Fruit fly (Drosophila melanogaster) whole organism, embryonic: Measurements from ENCODE around the gene MED28.

Source experiments
- Antp ChIP-seq: fragments of 200-800 bp; sonication (Bioruptor generic); optimal IDR thresholded peaks from 3 replicates; lab custom pipeline; 2016; ENCODE audit warnings: missing biosample characterization, missing genetic modification characterization
- CG10462 ChIP-seq: fragments of 200-800 bp; sonication (Bioruptor generic); optimal IDR thresholded peaks from 2 replicates; lab custom pipeline; 2016; ENCODE audit warnings: missing biosample characterization, missing genetic modification characterization
- CG11398 ChIP-seq: fragments of 200-800 bp; sonication (Bioruptor generic); optimal IDR thresholded peaks from 2 replicates; lab custom pipeline; 2016; ENCODE audit warnings: missing biosample characterization, missing genetic modification characterization
- CG12155 ChIP-seq: fragments of 200-800 bp; sonication (Bioruptor generic); optimal IDR thresholded peaks from 3 replicates; lab custom pipeline; 2016; ENCODE audit warnings: missing biosample characterization, missing genetic modification characterization
- CG12391 ChIP-seq: fragments of 200-800 bp; sonication (Bioruptor generic); optimal IDR thresholded peaks from 3 replicates; lab custom pipeline; 2018; ENCODE audit warnings: missing biosample characterization, mild to moderate bottlenecking, missing genetic modification characterization, moderate library complexity
- CG14014 ChIP-seq: fragments of 200-800 bp; sonication (Bioruptor generic); IDR thresholded peaks from 2 replicates; pipeline ENCODE4 v1.3.6; 2022; ENCODE audit warnings: missing biosample characterization, missing genetic modification characterization
- CG14667 ChIP-seq: fragments of 200-800 bp; sonication (Bioruptor generic); IDR thresholded peaks from 2 replicates; pipeline ENCODE4 v1.3.6; 2022; ENCODE audit warnings: missing biosample characterization, missing genetic modification characterization
- CG15514 ChIP-seq: fragments of 200-800 bp; sonication (Bioruptor generic); optimal IDR thresholded peaks from 3 replicates; lab custom pipeline; 2017; ENCODE audit warnings: missing biosample characterization, missing genetic modification characterization, mild to moderate bottlenecking, moderate library complexity, missing genetic modification reagents
- CG1647 ChIP-seq: fragments of 200-800 bp; sonication (Bioruptor generic); optimal IDR thresholded peaks from 3 replicates; lab custom pipeline; 2016; ENCODE audit warnings: missing biosample characterization, missing genetic modification characterization
- CG17829 ChIP-seq: fragments of 200-800 bp; optimal IDR thresholded peaks from 2 replicates; lab custom pipeline; 2019; ENCODE audit warnings: missing biosample characterization, mild to moderate bottlenecking, missing genetic modification characterization, moderate library complexity
- CG18262 ChIP-seq: fragments of 200-800 bp; optimal IDR thresholded peaks from 3 replicates; lab custom pipeline; 2019; ENCODE audit warnings: missing biosample characterization, mild to moderate bottlenecking, missing genetic modification characterization, moderate library complexity
- CG18476 ChIP-seq: fragments of 200-800 bp; sonication (Bioruptor generic); optimal IDR thresholded peaks from 2 replicates; lab custom pipeline; 2016; ENCODE audit warnings: missing biosample characterization, mild to moderate bottlenecking, missing genetic modification characterization
- CG2875 ChIP-seq: fragments of 200-800 bp; sonication (Bioruptor generic); optimal IDR thresholded peaks from 2 replicates; lab custom pipeline; 2017; ENCODE audit warnings: missing biosample characterization, mild to moderate bottlenecking, missing genetic modification characterization, missing genetic modification reagents
- CG3065 ChIP-seq: fragments of 200-800 bp; sonication (Bioruptor generic); optimal IDR thresholded peaks from 2 replicates; lab custom pipeline; 2016; ENCODE audit warnings: missing biosample characterization, missing genetic modification characterization
- CG33213 ChIP-seq: fragments of 200-800 bp; sonication (Bioruptor generic); optimal IDR thresholded peaks from 3 replicates; lab custom pipeline; 2016; ENCODE audit warnings: missing biosample characterization, missing genetic modification characterization
- CG4617 ChIP-seq: fragments of 200-800 bp; sonication (Bioruptor generic); optimal IDR thresholded peaks from 3 replicates; lab custom pipeline; 2016; ENCODE audit warnings: missing biosample characterization, missing genetic modification characterization, borderline replicate concordance
- CG6791 ChIP-seq: fragments of 200-800 bp; sonication (Bioruptor generic); IDR thresholded peaks from 3 replicates; pipeline ENCODE4 v1.3.6; 2022; ENCODE audit warnings: missing biosample characterization, missing genetic modification characterization; ENCODE audit not compliant: partially characterized antibody
- CG6813 ChIP-seq: fragments of 200-800 bp; sonication (Bioruptor generic); optimal IDR thresholded peaks from 2 replicates; lab custom pipeline; 2017; ENCODE audit warnings: missing biosample characterization, missing genetic modification characterization, mild to moderate bottlenecking, moderate library complexity, missing genetic modification reagents
- CG8765 ChIP-seq: fragments of 200-800 bp; sonication (Bioruptor generic); IDR thresholded peaks from 2 replicates; pipeline ENCODE4 v1.3.6; 2022; ENCODE audit warnings: missing biosample characterization, missing genetic modification characterization
- CG9609 ChIP-seq: fragments of 200-800 bp; sonication (Bioruptor generic); optimal IDR thresholded peaks from 3 replicates; lab custom pipeline; 2016; ENCODE audit warnings: missing biosample characterization, missing genetic modification characterization
- CkIIα-i1 ChIP-seq: fragments of 200-800 bp; sonication (Bioruptor generic); IDR thresholded peaks from 2 replicates; pipeline ENCODE4 v1.3.6; 2022; ENCODE audit warnings: missing biosample characterization, missing genetic modification characterization
- D ChIP-seq, 2 experiments: fragments of 200-800 bp in 1 of 2; fragments of >200 bp in 1 of 2; sonication (Bioruptor generic) in 1 of 2; optimal IDR thresholded peaks; 2 replicates in 1 of 2; 3 replicates in 1 of 2; lab custom pipeline; 2017; ENCODE audit warnings: mild to moderate bottlenecking in 1 of 2, missing biosample characterization in 1 of 2, missing genetic modification characterization in 1 of 2, missing genetic modification reagents in 1 of 2
- Dfd ChIP-seq, 2 experiments: fragments of >200 bp; optimal IDR thresholded peaks; 2 replicates each; lab custom pipeline; 2017; ENCODE audit warnings: missing biosample characterization in 2 of 2, missing genetic modification characterization in 2 of 2
- Dref ChIP-seq: fragments of 200-800 bp; sonication (Bioruptor generic); IDR thresholded peaks from 2 replicates; pipeline ENCODE4 v1.3.6; 2022; ENCODE audit warnings: missing biosample characterization, missing genetic modification characterization
- ERR ChIP-seq: fragments of 200-800 bp; sonication (Bioruptor generic); optimal IDR thresholded peaks from 2 replicates; lab custom pipeline; 2016; ENCODE audit warnings: missing biosample characterization, missing genetic modification characterization
- H2.0 ChIP-seq: fragments of 200-800 bp; sonication (Bioruptor generic); IDR thresholded peaks from 2 replicates; pipeline ENCODE4 v1.3.6; 2022; ENCODE audit warnings: missing biosample characterization, missing genetic modification characterization
- HLH3B ChIP-seq: fragments of 200-800 bp; sonication (Bioruptor generic); IDR thresholded peaks from 2 replicates; pipeline ENCODE4 v1.3.6; 2022; ENCODE audit warnings: missing biosample characterization, missing genetic modification characterization
- HmgD ChIP-seq: fragments of 200-800 bp; sonication (Bioruptor generic); optimal IDR thresholded peaks from 3 replicates; lab custom pipeline; 2016; ENCODE audit warnings: missing biosample characterization, missing genetic modification characterization
- NC2α ChIP-seq: fragments of 200-800 bp; sonication (Bioruptor generic); optimal IDR thresholded peaks from 2 replicates; lab custom pipeline; 2016; ENCODE audit warnings: missing biosample characterization, missing genetic modification characterization
- Sin3A ChIP-seq: fragments of >200 bp; optimal IDR thresholded peaks from 2 replicates; lab custom pipeline; 2018
- Vsx1 ChIP-seq: fragments of 200-800 bp; sonication (Bioruptor generic); optimal IDR thresholded peaks from 2 replicates; lab custom pipeline; 2017; ENCODE audit warnings: missing biosample characterization, mild to moderate bottlenecking, missing genetic modification characterization, missing genetic modification reagents
- Xbp1 ChIP-seq: fragments of 200-800 bp; sonication (Bioruptor generic); optimal IDR thresholded peaks from 3 replicates; lab custom pipeline; 2016; ENCODE audit warnings: missing biosample characterization, mild to moderate bottlenecking, missing genetic modification characterization
- al ChIP-seq: fragments of 200-800 bp; sonication (Bioruptor generic); IDR thresholded peaks from 2 replicates; pipeline ENCODE4 v1.3.6; 2022; ENCODE audit warnings: missing biosample characterization, missing genetic modification characterization
- ase ChIP-seq: fragments of 200-800 bp; sonication (Bioruptor generic); IDR thresholded peaks from 3 replicates; pipeline ENCODE4 v1.3.6; 2022; ENCODE audit warnings: missing biosample characterization, missing genetic modification characterization
- ash1 ChIP-seq: fragments of 200-800 bp; sonication (Bioruptor generic); optimal IDR thresholded peaks from 2 replicates; lab custom pipeline; 2018; ENCODE audit warnings: missing biosample characterization, mild to moderate bottlenecking, missing genetic modification characterization
- ci ChIP-seq: fragments of 200-800 bp; sonication (Bioruptor generic); IDR thresholded peaks from 3 replicates; pipeline ENCODE4 v1.3.6; 2022; ENCODE audit warnings: missing biosample characterization, missing genetic modification characterization
- dysf ChIP-seq: fragments of 200-800 bp; sonication (Bioruptor generic); IDR thresholded peaks from 3 replicates; pipeline ENCODE4 v1.3.6; 2022; ENCODE audit warnings: missing biosample characterization, missing genetic modification characterization
- ems ChIP-seq: fragments of 200-800 bp; sonication (Bioruptor generic); optimal IDR thresholded peaks from 3 replicates; lab custom pipeline; 2016; ENCODE audit warnings: missing biosample characterization, missing genetic modification characterization
- fd64A ChIP-seq: fragments of 200-800 bp; sonication (Bioruptor generic); optimal IDR thresholded peaks from 3 replicates; lab custom pipeline; 2018; ENCODE audit warnings: missing biosample characterization, mild to moderate bottlenecking, missing genetic modification characterization
- gfzf ChIP-seq: fragments of 200-800 bp; sonication (Bioruptor generic); optimal IDR thresholded peaks from 2 replicates; lab custom pipeline; 2016; ENCODE audit warnings: missing biosample characterization, mild to moderate bottlenecking, missing genetic modification characterization, moderate library complexity
- gsb ChIP-seq: fragments of 200-800 bp; sonication (Bioruptor generic); IDR thresholded peaks from 2 replicates; pipeline ENCODE4 v1.3.6; 2022; ENCODE audit warnings: missing biosample characterization, missing genetic modification characterization
- gt ChIP-seq: fragments of 200-800 bp; sonication (Bioruptor generic); IDR thresholded peaks from 2 replicates; pipeline ENCODE4 v1.3.6; 2022; ENCODE audit warnings: missing biosample characterization, missing genetic modification characterization
- jing ChIP-seq: fragments of 200-800 bp; sonication (Bioruptor generic); optimal IDR thresholded peaks from 2 replicates; lab custom pipeline; 2018; ENCODE audit warnings: missing biosample characterization, mild to moderate bottlenecking, missing genetic modification characterization
- lilli ChIP-seq: fragments of 200-800 bp; sonication (Bioruptor generic); optimal IDR thresholded peaks from 3 replicates; lab custom pipeline; 2016; ENCODE audit warnings: missing biosample characterization, missing genetic modification characterization
- mam ChIP-seq: fragments of 200-800 bp; sonication (Bioruptor generic); optimal IDR thresholded peaks from 3 replicates; lab custom pipeline; 2016; ENCODE audit warnings: missing biosample characterization, missing genetic modification characterization
- onecut ChIP-seq: fragments of 200-800 bp; sonication (Bioruptor generic); IDR thresholded peaks from 2 replicates; pipeline ENCODE4 v1.3.6; 2022; ENCODE audit warnings: missing biosample characterization, missing genetic modification characterization
- pum ChIP-seq: fragments of 200-800 bp; sonication (Bioruptor generic); optimal IDR thresholded peaks from 2 replicates; lab custom pipeline; 2016; ENCODE audit warnings: missing biosample characterization, missing genetic modification characterization
- ranshi ChIP-seq: fragments of 200-800 bp; sonication (Bioruptor generic); IDR thresholded peaks from 2 replicates; pipeline ENCODE4 v1.3.6; 2022; ENCODE audit warnings: missing biosample characterization, missing genetic modification characterization
- sisA ChIP-seq: fragments of 200-800 bp; sonication (Bioruptor generic); IDR thresholded peaks from 2 replicates; pipeline ENCODE4 v1.3.6; 2022; ENCODE audit warnings: missing biosample characterization, missing genetic modification characterization
- slou ChIP-seq: fragments of 200-800 bp; sonication (Bioruptor generic); optimal IDR thresholded peaks from 3 replicates; lab custom pipeline; 2016; ENCODE audit warnings: missing biosample characterization, missing genetic modification characterization
- wek ChIP-seq: fragments of 200-800 bp; sonication (Bioruptor generic); optimal IDR thresholded peaks from 3 replicates; lab custom pipeline; 2018; ENCODE audit warnings: missing biosample characterization, mild to moderate bottlenecking, missing genetic modification characterization, moderate library complexity
- z ChIP-seq: fragments of 200-800 bp; sonication (Bioruptor generic); IDR thresholded peaks from 3 replicates; pipeline ENCODE4 v1.3.6; 2022; ENCODE audit warnings: missing biosample characterization, missing genetic modification characterization

Gene MED28

dm6 chr3R:25453150-25453680 lies 23.6 kb upstream of the MED28 start (continued):
- TF ChIP-seq CG11398 (GFP tag; lab: Kevin White, UChicago) (peak; percentile 57), fd64A (GFP tag; lab: Kevin White, UChicago) (peak; percentile 32), CG12155 (GFP tag; lab: Kevin White, UChicago) (no peak), HmgD (GFP tag; lab: Kevin White, UChicago) (no peak), Dref (GFP tag; lab: Robert Waterston, UW) (no peak), CG33213 (peak; percentile 3), ERR (GFP tag; lab: Kevin White, UChicago) (no peak), Vsx1 (GFP tag; lab: Kevin White, UChicago) (peak; percentile 67), CG3065 (GFP tag; lab: Kevin White, UChicago) (no peak), pum (GFP tag; lab: Kevin White, UChicago) (no peak), wek (GFP tag; lab: Kevin White, UChicago) (peak; percentile 39), mam (GFP tag; lab: Kevin White, UChicago) (no peak), z (GFP tag; lab: Robert Waterston, UW) (no peak), CG6813 (peak; percentile 64), CG14014 (GFP tag; lab: Robert Waterston, UW) (peak; percentile 26; the same call in 1 of the 2 replicates), onecut (GFP tag; lab: Robert Waterston, UW) (no peak), gfzf (GFP tag; lab: Kevin White, UChicago) (no peak), CG18476 (GFP tag; lab: Kevin White, UChicago) (no peak), HLH3B (GFP tag; lab: Robert Waterston, UW) (no peak), CG2875 (GFP tag; lab: Kevin White, UChicago) (peak; percentile 58), D (optimal IDR thresholded peaks at IDR 0.05; lab: Kevin White, UChicago) (no peak), D (GFP tag; optimal IDR thresholded peaks at IDR 0.05; lab: Kevin White, UChicago) (peak; percentile 52), CG10462 (GFP tag; lab: Kevin White, UChicago) (no peak), ranshi (GFP tag; lab: Robert Waterston, UW) (no peak), CkIIα-i1 (GFP tag; lab: Robert Waterston, UW) (no peak), lilli (GFP tag; lab: Kevin White, UChicago) (no peak), CG14667 (GFP tag; lab: Robert Waterston, UW) (no peak), sisA (GFP tag; lab: Robert Waterston, UW) (no peak), ci (GFP tag; lab: Robert Waterston, UW) (peak; percentile 54), Dfd (GFP tag; optimal IDR thresholded peaks at IDR 0.05; lab: Kevin White, UChicago) (no peak), ash1 (GFP tag; lab: Kevin White, UChicago) (no peak), CG12391 (peak; percentile 66), ems (GFP tag; lab: Kevin White, UChicago) (no peak), Xbp1 (GFP tag; lab: Kevin White, UChicago) (no peak), CG9609 (GFP tag; lab: Kevin White, UChicago) (no peak), ase (GFP tag; lab: Robert Waterston, UW) (no peak), CG1647 (GFP tag; lab: Kevin White, UChicago) (no peak), gsb (GFP tag; lab: Robert Waterston, UW) (no peak), CG4617 (GFP tag; lab: Kevin White, UChicago) (no peak), Sin3A (no peak), CG8765 (GFP tag; lab: Robert Waterston, UW) (no peak), H2.0 (GFP tag; lab: Robert Waterston, UW) (no peak), CG17829 (tag; lab: Kevin White, UChicago) (peak; percentile 39), CG6791 (GFP tag; lab: Robert Waterston, UW) (no peak), dysf (GFP tag; lab: Robert Waterston, UW) (no peak; the same call in 2 of the 3 replicates), al (GFP tag; lab: Robert Waterston, UW) (no peak), CG15514 (GFP tag; lab: Kevin White, UChicago) (peak; percentile 56), NC2α (peak; percentile 14), gt (GFP tag; lab: Robert Waterston, UW) (no peak), CG18262 (tag; lab: Kevin White, UChicago) (peak; percentile 73), jing (no peak), slou (GFP tag; lab: Kevin White, UChicago) (no peak), Antp (GFP tag; lab: Kevin White, UChicago) (no peak)
